Worm (Caenorhabditis elegans) whole organism, L2 larva: ENCODE data around the gene F55G7.4.

Source experiments
- C34F6.9 ChIP-seq: fragments of 150-350 bp; optimal IDR thresholded peaks from 2 replicates; lab custom pipeline; 2014; ENCODE audit warnings: missing biosample characterization, missing genetic modification characterization
- F13H6.1 ChIP-seq: sonication (generic microtip); optimal IDR thresholded peaks from 2 replicates; lab custom pipeline; 2016; ENCODE audit warnings: missing genetic modification characterization, missing compliant biosample characterization
- Y55F3AM.14 ChIP-seq: fragments of 200-800 bp; sonication (Bioruptor generic); optimal IDR thresholded peaks from 2 replicates; lab custom pipeline; 2018; ENCODE audit warnings: mild to moderate bottlenecking, missing genetic modification characterization, missing compliant biosample characterization
- alr-1 ChIP-seq: fragments of 150-350 bp; optimal IDR thresholded peaks from 2 replicates; lab custom pipeline; 2014; ENCODE audit warnings: missing biosample characterization, missing genetic modification characterization
- aly-2 ChIP-seq: fragments of 150-350 bp; optimal IDR thresholded peaks from 2 replicates; lab custom pipeline; 2014; ENCODE audit warnings: missing biosample characterization, missing genetic modification characterization
- ama-1 ChIP-seq: fragments of 150-350 bp; optimal IDR thresholded peaks from 2 replicates; lab custom pipeline; 2018; ENCODE audit warnings: inconsistent platforms
- ceh-82 ChIP-seq: fragments of 150-350 bp; optimal IDR thresholded peaks from 2 replicates; lab custom pipeline; 2014; ENCODE audit warnings: missing biosample characterization, missing genetic modification characterization
- crh-2 ChIP-seq: sonication (generic microtip); optimal IDR thresholded peaks from 2 replicates; lab custom pipeline; 2017; ENCODE audit warnings: missing biosample characterization, missing genetic modification characterization
- egl-27 ChIP-seq: sonication (generic microtip); optimal IDR thresholded peaks from 3 replicates; lab custom pipeline; 2017; ENCODE audit warnings: missing biosample characterization, missing genetic modification reagents, missing genetic modification characterization
- elt-1 ChIP-seq: fragments of 150-350 bp; optimal IDR thresholded peaks from 2 replicates; lab custom pipeline; 2014; ENCODE audit warnings: missing biosample characterization, missing genetic modification characterization
- fos-1 ChIP-seq: fragments of 150-350 bp; optimal IDR thresholded peaks from 2 replicates; lab custom pipeline; 2014; ENCODE audit warnings: missing biosample characterization, missing genetic modification characterization
- gmeb-1 ChIP-seq: fragments of 150-350 bp; optimal IDR thresholded peaks from 2 replicates; lab custom pipeline; 2014; ENCODE audit warnings: missing biosample characterization, missing genetic modification characterization
- lin-11 ChIP-seq: fragments of 150-350 bp; sonication (generic microtip); optimal IDR thresholded peaks from 2 replicates; lab custom pipeline; 2014; ENCODE audit warnings: missing biosample characterization, missing genetic modification characterization, inconsistent platforms, mixed read lengths
- lin-13 ChIP-seq: fragments of 150-350 bp; optimal IDR thresholded peaks from 2 replicates; lab custom pipeline; 2014; ENCODE audit warnings: missing biosample characterization, missing genetic modification reagents, missing genetic modification characterization
- lin-39 ChIP-seq: fragments of 150-350 bp; optimal IDR thresholded peaks from 2 replicates; lab custom pipeline; 2014; ENCODE audit warnings: missing biosample characterization, missing genetic modification reagents, missing genetic modification characterization
- mbf-1 ChIP-seq: sonication (generic microtip); optimal IDR thresholded peaks from 2 replicates; lab custom pipeline; 2017; ENCODE audit warnings: missing biosample characterization, missing genetic modification characterization
- mdl-1 ChIP-seq, 2 experiments: fragments of 150-350 bp in 1 of 2; sonication (generic microtip) in 1 of 2; optimal IDR thresholded peaks; 2 replicates each; lab custom pipeline; 2017; ENCODE audit warnings: missing biosample characterization in 2 of 2, missing genetic modification characterization in 2 of 2
- nhr-11 ChIP-seq: fragments of 150-350 bp; optimal IDR thresholded peaks from 2 replicates; lab custom pipeline; 2014; ENCODE audit warnings: missing biosample characterization, missing genetic modification characterization
- nhr-12 ChIP-seq: fragments of 150-350 bp; optimal IDR thresholded peaks from 2 replicates; lab custom pipeline; 2014; ENCODE audit warnings: missing biosample characterization, missing genetic modification characterization
- nhr-129 ChIP-seq: fragments of 150-350 bp; optimal IDR thresholded peaks from 2 replicates; lab custom pipeline; 2014; ENCODE audit warnings: missing biosample characterization, missing genetic modification characterization
- nhr-21 ChIP-seq: fragments of 150-350 bp; optimal IDR thresholded peaks from 2 replicates; lab custom pipeline; 2014; ENCODE audit warnings: missing biosample characterization, missing genetic modification characterization
- nhr-237 ChIP-seq: fragments of 150-350 bp; optimal IDR thresholded peaks from 2 replicates; lab custom pipeline; 2014; ENCODE audit warnings: missing biosample characterization, missing genetic modification characterization
- nhr-77 ChIP-seq: fragments of 150-350 bp; optimal IDR thresholded peaks from 2 replicates; lab custom pipeline; 2014; ENCODE audit warnings: missing biosample characterization, missing genetic modification characterization
- peb-1 ChIP-seq: fragments of 150-350 bp; optimal IDR thresholded peaks from 2 replicates; lab custom pipeline; 2014; ENCODE audit warnings: missing biosample characterization, missing genetic modification characterization
- skn-1 ChIP-seq: sonication (generic microtip); optimal IDR thresholded peaks from 2 replicates; lab custom pipeline; 2017; ENCODE audit warnings: missing biosample characterization, missing genetic modification characterization
- sma-3 ChIP-seq: sonication (generic microtip); optimal IDR thresholded peaks from 2 replicates; lab custom pipeline; 2016; ENCODE audit warnings: missing genetic modification reagents, missing genetic modification characterization, missing compliant biosample characterization
- sma-9 ChIP-seq, 2 experiments: fragments of 150-350 bp in 1 of 2; sonication (generic microtip) in 1 of 2; optimal IDR thresholded peaks; 2 replicates each; lab custom pipeline; 2014 to 2016; ENCODE audit warnings: missing genetic modification characterization in 2 of 2, mild to moderate bottlenecking in 1 of 2, missing biosample characterization in 1 of 2, missing compliant biosample characterization in 1 of 2, missing genetic modification reagents in 1 of 2, moderate library complexity in 1 of 2
- snpc-4 ChIP-seq: fragments of 150-350 bp; optimal IDR thresholded peaks from 2 replicates; lab custom pipeline; 2014; ENCODE audit warnings: missing biosample characterization, missing genetic modification characterization
- unc-39 ChIP-seq: fragments of 150-350 bp; optimal IDR thresholded peaks from 2 replicates; lab custom pipeline; 2014; ENCODE audit warnings: missing biosample characterization, missing genetic modification characterization
- unc-55 ChIP-seq: fragments of 150-350 bp; sonication (generic microtip); optimal IDR thresholded peaks from 3 replicates; lab custom pipeline; 2014; ENCODE audit warnings: missing biosample characterization, missing genetic modification reagents, missing genetic modification characterization
- ztf-11 ChIP-seq: sonication (generic microtip); optimal IDR thresholded peaks from 2 replicates; lab custom pipeline; 2017; ENCODE audit warnings: missing biosample characterization, missing genetic modification characterization
- ztf-4 ChIP-seq: fragments of 150-350 bp; optimal IDR thresholded peaks from 2 replicates; lab custom pipeline; 2014; ENCODE audit warnings: missing biosample characterization, missing genetic modification characterization

F55G7.4 gene

ce11 chrX:11908226-11908625 lies 19.5 kb upstream of the F55G7.4 start:
- no peak for TF ChIP-seq Y55F3AM.14 (GFP tag; lab: Kevin White, UChicago)
- TF ChIP-seq ama-1 = no peak
- no peak for TF ChIP-seq unc-55 (GFP tag; lab: Kevin White, UChicago)
- no peak for TF ChIP-seq gmeb-1 (tag; lab: Kevin White, UChicago)
- no peak for TF ChIP-seq mdl-1 (tag; optimal IDR thresholded peaks at IDR 0.05; lab: Kevin White, UChicago)
- TF ChIP-seq nhr-12 = no peak
- TF ChIP-seq nhr-77 (tag; lab: Kevin White, UChicago) = no peak
- no peak for TF ChIP-seq snpc-4 (tag; lab: Kevin White, UChicago)
- no peak for TF ChIP-seq nhr-11
- no peak for TF ChIP-seq ceh-82 (tag; lab: Kevin White, UChicago)
- TF ChIP-seq, all 48 proteins: peak for 0

DNA sequence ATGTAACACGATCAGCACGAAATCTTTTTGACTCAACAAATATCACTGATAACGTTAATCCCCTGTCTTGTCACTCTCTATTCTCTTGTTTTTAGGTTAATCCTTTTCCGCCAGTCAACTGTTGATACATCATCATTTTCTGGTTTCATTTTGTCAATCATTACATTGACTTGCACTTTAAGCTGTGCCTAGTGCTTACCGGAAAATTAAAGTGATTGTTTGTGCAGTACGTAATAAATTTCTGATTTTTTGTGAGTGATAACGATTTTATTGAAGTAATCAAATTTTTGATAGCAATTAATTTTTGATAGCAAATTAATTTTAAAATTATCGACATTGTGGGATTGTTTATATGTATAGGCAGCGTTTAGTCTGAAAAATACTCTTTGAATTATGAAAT lies 18.5 kb upstream of the F55G7.4 start:
- TF ChIP-seq lin-39 (no peak), fos-1 (tag; lab: Kevin White, UChicago) (peak; percentile 74), skn-1 (tag; lab: Kevin White, UChicago) (peak; percentile 57)

DNA sequence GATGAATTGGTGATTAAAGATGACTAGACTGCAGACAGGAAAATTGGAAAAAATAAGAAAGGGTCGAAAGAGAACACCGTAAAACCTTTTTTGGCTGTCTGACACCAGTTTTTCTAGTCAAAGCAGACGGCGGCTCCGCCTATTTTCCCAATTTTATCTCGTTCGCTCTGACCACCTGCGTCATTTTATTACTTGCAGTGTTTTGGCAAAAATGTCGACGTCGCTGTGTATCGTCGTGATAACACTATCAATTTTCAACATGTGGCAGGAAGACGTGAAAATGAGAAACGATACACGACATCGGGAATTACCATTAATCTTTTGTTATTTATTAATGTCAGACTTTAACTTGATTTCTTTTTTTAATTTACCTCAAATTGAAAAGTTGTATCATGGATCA lies 17.6 kb upstream of the F55G7.4 start, which contains the start of gene Y62H9A.15:
Y62H9A.15 (minus strand) TSS at position 100 of the 400 bp plus-strand sequence.
- TF ChIP-seq F13H6.1 (tag; lab: Kevin White, UChicago) (no peak), unc-39 (no peak), peb-1 (tag; lab: Kevin White, UChicago) (no peak), fos-1 (tag; lab: Kevin White, UChicago) (peak; percentile 8), egl-27 (tag; lab: Kevin White, UChicago) (no peak)
- TF ChIP-seq, all 48 proteins: peak for 1

DNA sequence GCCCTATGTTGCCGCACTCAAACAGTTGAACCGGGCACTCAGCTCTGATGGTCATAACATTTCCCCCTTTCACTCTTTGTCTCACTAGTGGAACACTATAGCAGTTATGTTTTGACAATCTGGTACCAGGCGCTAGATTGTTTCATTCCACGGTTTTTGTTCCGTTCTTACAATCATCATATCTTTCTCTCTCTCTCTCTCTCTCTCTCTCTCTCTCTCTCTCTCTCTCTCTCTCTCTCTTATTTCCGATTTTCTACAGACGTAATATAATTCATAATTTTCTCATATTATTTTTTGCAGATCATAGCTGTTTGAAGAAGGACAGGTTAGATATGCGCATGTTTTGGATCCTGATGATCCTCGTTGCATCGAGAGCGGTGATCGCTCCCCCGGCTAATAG lies 13.9 kb upstream of the F55G7.4 start, which contains the start of gene Y62H9A.12:
Y62H9A.12 (plus strand) TSS at position 301 of the 400 bp plus-strand sequence.
- TF ChIP-seq ceh-82 (tag; lab: Kevin White, UChicago) (no peak), sma-3 (GFP tag; lab: Kevin White, UChicago) (no peak), unc-55 (GFP tag; lab: Kevin White, UChicago) (no peak), ztf-4 (tag; lab: Kevin White, UChicago) (no peak), elt-1 (no peak), gmeb-1 (tag; lab: Kevin White, UChicago) (no peak), ztf-11 (no peak), C34F6.9 (tag; lab: Kevin White, UChicago) (no peak), alr-1 (tag; lab: Kevin White, UChicago) (no peak)

ce11 chrX:11916705-11917104 lies 11.0 kb upstream of the F55G7.4 start, which contains the start of gene Y62H9A.13:
TSS of gene Y62H9A.13 (plus strand) at chrX:11917005.
- TF ChIP-seq nhr-129 (tag; lab: Kevin White, UChicago) (no peak), sma-9 (GFP tag; optimal IDR thresholded peaks at IDR 0.05; lab: Kevin White, UChicago) (no peak), sma-9 (tag; optimal IDR thresholded peaks at IDR 0.05; lab: Kevin White, UChicago) (no peak), nhr-237 (tag; lab: Kevin White, UChicago) (no peak), sma-3 (GFP tag; lab: Kevin White, UChicago) (no peak), mbf-1 (no peak), peb-1 (tag; lab: Kevin White, UChicago) (no peak), ama-1 (no peak), unc-39 (no peak), nhr-21 (no peak), snpc-4 (tag; lab: Kevin White, UChicago) (no peak), gmeb-1 (tag; lab: Kevin White, UChicago) (no peak), lin-13 (GFP tag; lab: Kevin White, UChicago) (no peak), ztf-11 (no peak), alr-1 (tag; lab: Kevin White, UChicago) (no peak), aly-2 (tag; lab: Kevin White, UChicago) (no peak), crh-2 (tag; lab: Kevin White, UChicago) (no peak), lin-11 (no peak)

ce11 chrX:11917994-11918393 lies 9.7 kb upstream of the F55G7.4 start, which contains the start of gene Y62H9A.16:
TSS of gene Y62H9A.16 (plus strand) at chrX:11918294.
- TF ChIP-seq sma-3 (GFP tag; lab: Kevin White, UChicago) = no peak
